Worm (Caenorhabditis elegans): ENCODE results near the gene nol-56.

DNA sequence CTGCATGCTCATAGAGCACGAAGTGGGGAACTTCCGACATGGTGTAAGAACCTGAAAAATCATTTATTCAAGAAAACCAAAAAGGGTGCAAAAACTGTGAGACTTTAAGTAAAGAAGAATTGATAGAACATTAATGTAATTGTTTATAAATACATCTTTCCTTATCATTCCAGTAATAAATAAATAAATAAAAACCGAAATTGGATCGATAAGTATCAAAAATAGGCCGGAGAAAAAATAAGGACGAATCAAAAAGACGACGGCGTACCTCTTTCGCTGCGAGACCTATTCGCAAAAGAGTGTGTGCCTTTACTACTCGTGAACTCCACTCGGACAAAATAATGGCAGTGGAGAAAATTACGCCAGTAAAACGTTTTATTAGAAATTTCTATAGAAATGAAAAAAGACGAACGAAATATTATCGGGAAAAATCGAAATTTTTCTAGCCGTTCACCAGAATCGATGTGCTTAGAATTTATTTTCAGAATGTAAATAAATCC lies at the start of gene nol-56:
- TF ChIP-seq ama-1 (optimal IDR thresholded peaks at IDR 0.05): no peak
- peak; percentile 8 for TF ChIP-seq tbx-7 (tag; optimal IDR thresholded peaks at IDR 0.05)
- TF ChIP-seq ceh-14 (tag; optimal IDR thresholded peaks at IDR 0.05): no peak
- peak; percentile 58 for TF ChIP-seq nfya-1 (tag; optimal IDR thresholded peaks at IDR 0.05)
- TF ChIP-seq hlh-15 (tag; optimal IDR thresholded peaks at IDR 0.05): no peak
- TF ChIP-seq fax-1 (tag; optimal IDR thresholded peaks at IDR 0.05): no peak
- no peak for TF ChIP-seq hlh-30 (tag; optimal IDR thresholded peaks at IDR 0.05; ENCODE audit: insufficient read depth)
- TF ChIP-seq pax-1 (tag; optimal IDR thresholded peaks at IDR 0.05): no peak
- TF ChIP-seq unc-55 (GFP tag; optimal IDR thresholded peaks at IDR 0.05): no peak
- no peak for TF ChIP-seq nhr-11 (tag; optimal IDR thresholded peaks at IDR 0.05)
- no peak for TF ChIP-seq fkh-10 (GFP tag; optimal IDR thresholded peaks at IDR 0.05)
- no peak for TF ChIP-seq elt-2 (tag; optimal IDR thresholded peaks at IDR 0.05)
